Worm (Caenorhabditis elegans): ENCODE measurements around the gene srh-109.

srh-109 gene

DNA sequence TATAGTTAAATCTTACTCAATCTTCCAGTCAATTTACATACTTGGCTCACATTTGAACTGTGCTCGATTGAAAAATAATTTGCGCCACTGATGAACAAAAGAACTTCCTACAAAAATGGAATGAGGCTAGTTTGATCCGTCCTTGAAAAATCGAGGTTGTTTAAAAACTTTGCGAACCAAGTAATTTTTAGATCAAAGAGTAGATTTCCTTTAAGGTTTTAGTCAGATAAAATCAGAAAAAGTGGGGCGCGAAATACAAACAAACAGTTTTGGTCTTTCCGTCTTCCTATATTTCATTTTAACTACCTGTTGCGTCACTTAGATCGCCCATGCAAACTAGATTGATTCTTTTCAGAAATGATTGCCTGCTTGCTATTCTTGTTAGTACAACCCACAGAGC is 18.4 kb downstream of the srh-109 start, which contains the start of gene Y68A4A.10:
Gene Y68A4A.10, plus strand, starts transcription at position 301 of the 400 bp plus-strand sequence.
- TF ChIP-seq zim-3 (tag; optimal IDR thresholded peaks at IDR 0.05): no peak
- TF ChIP-seq akir-1 (GFP tag; optimal IDR thresholded peaks at IDR 0.05): no peak
- TF ChIP-seq hlh-26 (GFP tag; conservative IDR thresholded peaks at IDR 0.05): no peak
- no peak for TF ChIP-seq athp-1 (tag; optimal IDR thresholded peaks at IDR 0.05)
- TF ChIP-seq sptf-2 (GFP tag; optimal IDR thresholded peaks at IDR 0.05): no peak
- TF ChIP-seq K12H6.12 (tag; optimal IDR thresholded peaks at IDR 0.05): no peak

- TF ChIP-seq rpc-1 (optimal IDR thresholded peaks at IDR 0.05) (no peak), rpc-1 (tag; optimal IDR thresholded peaks at IDR 0.05) (no peak), lag-1 (GFP tag; IDR thresholded peaks at IDR 0.05) (no peak), T07F8.4 (tag; optimal IDR thresholded peaks at IDR 0.05) (no peak), mxl-1 (tag; optimal IDR thresholded peaks at IDR 0.05) (no peak), F55B11.4 (tag; optimal IDR thresholded peaks at IDR 0.05; ENCODE audit: borderline replicate concordance, insufficient read depth) (no peak), mes-4 (tag; optimal IDR thresholded peaks at IDR 0.05) (no peak), hsf-1 (GFP tag; IDR thresholded peaks at IDR 0.05) (no peak), sptf-2 (GFP tag; optimal IDR thresholded peaks at IDR 0.05) (no peak), ceh-100 (GFP tag; IDR thresholded peaks at IDR 0.05) (no peak), C17E4.6 (GFP tag; IDR thresholded peaks at IDR 0.05) (no peak), tbp1 (GFP tag; optimal IDR thresholded peaks at IDR 0.05) (no peak), F39B2.1 (GFP tag; IDR thresholded peaks at IDR 0.05) (no peak), hlh-26 (GFP tag; conservative IDR thresholded peaks at IDR 0.05) (no peak), aptf-2 (GFP tag; conservative IDR thresholded peaks at IDR 0.05) (no peak), athp-1 (tag; optimal IDR thresholded peaks at IDR 0.05) (no peak), repo-1 (tag; optimal IDR thresholded peaks at IDR 0.05) (no peak), madf-8 (GFP tag; conservative IDR thresholded peaks at IDR 0.05) (no peak), ztf-28 (GFP tag; IDR thresholded peaks at IDR 0.05) (no peak), tbx-9 (tag; optimal IDR thresholded peaks at IDR 0.05; ENCODE audit: borderline replicate concordance) (no peak)
These were observed 21.3 kb downstream of the srh-109 start, which contains the start of gene srz-96 for ce11 chrV:17198926-17199325. Gene srz-96 (plus strand): TSS chrV:17199226.

DNA sequence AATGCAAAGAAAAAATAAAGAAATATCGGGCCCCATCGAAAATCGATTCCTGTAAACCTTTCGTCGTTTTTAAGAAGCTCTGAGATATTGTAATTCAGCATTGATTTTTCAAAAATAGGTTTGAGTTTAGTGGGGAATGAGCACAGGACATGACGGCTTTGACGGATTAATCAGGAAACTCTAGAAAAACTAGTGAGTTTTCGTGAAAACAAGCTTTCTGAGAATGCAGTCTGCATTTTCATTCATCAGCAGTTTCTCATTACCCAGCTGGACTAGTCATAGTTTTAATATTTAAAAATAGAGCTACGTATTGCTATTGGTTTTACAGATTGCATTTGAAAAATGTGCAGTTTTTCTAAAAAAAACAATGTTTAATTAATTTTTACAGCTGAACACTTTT is 28.0 kb downstream of the srh-109 start, which contains the start of gene srz-47:
Gene srz-47, minus strand, starts transcription at position 101 of the 400 bp plus-strand sequence.
- TF ChIP-seq C06A6.2 (GFP tag; conservative IDR thresholded peaks at IDR 0.05) (no peak), zim-3 (tag; optimal IDR thresholded peaks at IDR 0.05) (no peak), K12H6.12 (tag; optimal IDR thresholded peaks at IDR 0.05) (no peak), dox-1 (GFP tag; IDR thresholded peaks at IDR 0.05) (no peak), F39B2.1 (GFP tag; IDR thresholded peaks at IDR 0.05) (no peak), cebp-1 (GFP tag; IDR thresholded peaks at IDR 0.05) (no peak), cebp-1 (tag; optimal IDR thresholded peaks at IDR 0.05) (no peak), F57C9.4 (tag; optimal IDR thresholded peaks at IDR 0.05) (no peak), lsl-1 (GFP tag; optimal IDR thresholded peaks at IDR 0.05) (no peak), ztf-18 (tag; optimal IDR thresholded peaks at IDR 0.05) (no peak), F33H1.4 (GFP tag; IDR thresholded peaks at IDR 0.05) (no peak)

DNA sequence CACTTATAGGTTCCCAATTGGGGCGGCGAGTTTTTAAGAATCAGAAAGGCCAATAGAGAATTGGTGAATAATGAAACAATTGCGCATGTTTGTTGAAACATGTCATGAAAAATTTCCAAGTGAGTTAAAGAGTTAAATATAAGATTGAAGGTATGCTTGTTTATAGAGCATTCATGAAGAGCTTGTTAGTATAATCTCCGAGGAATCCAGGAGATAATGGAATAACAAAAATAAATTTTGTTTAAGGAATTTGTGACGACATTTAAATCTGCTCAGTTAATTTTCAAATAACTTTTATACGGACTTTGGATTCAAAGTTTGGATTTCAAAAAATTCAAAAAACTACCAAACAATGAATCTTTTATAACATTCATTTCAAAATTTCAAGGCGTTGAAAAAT is 29.8 kb downstream of the srh-109 start, which contains the start of gene str-199:
Gene str-199, minus strand, starts transcription at position 101 of the 400 bp plus-strand sequence.
- TF ChIP-seq akir-1 (GFP tag; optimal IDR thresholded peaks at IDR 0.05) (no peak), ceh-100 (GFP tag; IDR thresholded peaks at IDR 0.05) (no peak), nfya-1 (tag; optimal IDR thresholded peaks at IDR 0.05; ENCODE audit: borderline replicate concordance, insufficient read depth) (no peak), gei-17 (GFP tag; optimal IDR thresholded peaks at IDR 0.05) (no peak)

DNA sequence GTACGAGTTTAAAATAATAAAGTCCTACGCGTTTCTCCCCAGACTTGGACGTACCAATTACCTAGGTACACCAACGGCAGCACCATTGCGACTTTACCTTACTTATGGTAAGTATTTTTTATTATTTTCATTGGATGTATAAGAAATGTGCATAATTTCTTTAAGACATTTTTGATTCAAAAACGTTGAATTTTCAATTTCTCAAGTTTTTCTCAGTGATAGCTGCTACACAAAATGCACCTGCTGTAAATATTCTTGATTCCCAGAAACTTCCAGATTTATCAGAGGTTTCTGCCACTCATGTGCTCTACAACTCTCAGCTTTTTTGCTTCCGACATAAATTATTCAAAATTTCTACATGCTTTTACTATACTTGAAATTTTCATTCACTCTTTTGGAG is 38.2 kb downstream of the srh-109 start, which contains the start of gene srh-159:
Gene srh-159, plus strand, starts transcription at position 301 of the 400 bp plus-strand sequence.
- no peak for TF ChIP-seq B0336.3 (GFP tag; IDR thresholded peaks at IDR 0.05)
- TF ChIP-seq F33H1.4 (GFP tag; IDR thresholded peaks at IDR 0.05): no peak
- no peak for TF ChIP-seq him-1 (tag; optimal IDR thresholded peaks at IDR 0.05)
- TF ChIP-seq hrde-1 (tag; optimal IDR thresholded peaks at IDR 0.05; ENCODE audit: borderline replicate concordance): no peak
- no peak for TF ChIP-seq madf-6 (GFP tag; IDR thresholded peaks at IDR 0.05)
- no peak for TF ChIP-seq Y67H2A.10 (GFP tag; conservative IDR thresholded peaks at IDR 0.05)
- TF ChIP-seq mcd-1 (GFP tag; IDR thresholded peaks at IDR 0.05): no peak
- no peak for TF ChIP-seq zim-3 (tag; optimal IDR thresholded peaks at IDR 0.05)
- TF ChIP-seq ZK185.1 (tag; optimal IDR thresholded peaks at IDR 0.05; ENCODE audit: poor library complexity, severe bottlenecking): no peak
- TF ChIP-seq ztf-25 (GFP tag; IDR thresholded peaks at IDR 0.05): no peak
- no peak for TF ChIP-seq cebp-1 (GFP tag; IDR thresholded peaks at IDR 0.05)
- TF ChIP-seq cebp-1 (tag; optimal IDR thresholded peaks at IDR 0.05): no peak
- no peak for TF ChIP-seq snpc-4 (GFP tag; optimal IDR thresholded peaks at IDR 0.05)
- TF ChIP-seq snpc-4 (tag; optimal IDR thresholded peaks at IDR 0.05): no peak
